Worm (Caenorhabditis elegans) whole organism, L1 larva: ENCODE measurements around the gene droe-4.

ENCODE experiments used
- ama-1 ChIP-seq: fragments of 150-350 bp; optimal IDR thresholded peaks from 2 replicates; lab custom pipeline; 2014
- ces-1 ChIP-seq: fragments of 150-350 bp; optimal IDR thresholded peaks from 2 replicates; lab custom pipeline; 2014; ENCODE audit warnings: missing biosample characterization, missing genetic modification reagents, missing genetic modification characterization
- fkh-10 ChIP-seq: sonication (generic microtip); optimal IDR thresholded peaks from 2 replicates; lab custom pipeline; 2017; ENCODE audit warnings: missing biosample characterization, missing genetic modification reagents, missing genetic modification characterization
- lsy-2 ChIP-seq, 2 experiments: fragments of 150-350 bp; optimal IDR thresholded peaks; 2 replicates each; lab custom pipeline; 2014; ENCODE audit warnings: missing biosample characterization in 2 of 2, missing genetic modification characterization in 2 of 2
- mef-2 ChIP-seq: fragments of 150-350 bp; optimal IDR thresholded peaks from 2 replicates; lab custom pipeline; 2014; ENCODE audit warnings: missing biosample characterization, missing genetic modification characterization
- nhr-237 ChIP-seq: fragments of 150-350 bp; optimal IDR thresholded peaks from 2 replicates; lab custom pipeline; 2014; ENCODE audit warnings: missing biosample characterization, missing genetic modification characterization
- pag-3 ChIP-seq: sonication (generic microtip); optimal IDR thresholded peaks from 2 replicates; lab custom pipeline; 2017; ENCODE audit warnings: missing genetic modification characterization, mild to moderate bottlenecking, missing compliant biosample characterization, antibody characterized with exemption, borderline replicate concordance; ENCODE audit not compliant: insufficient read depth
- snpc-4 ChIP-seq: fragments of 150-350 bp; optimal IDR thresholded peaks from 2 replicates; lab custom pipeline; 2014; ENCODE audit warnings: missing biosample characterization, missing genetic modification characterization
- tbx-2 ChIP-seq: sonication (generic microtip); optimal IDR thresholded peaks from 2 replicates; lab custom pipeline; 2016; ENCODE audit warnings: missing genetic modification characterization, missing compliant biosample characterization
- unc-62 ChIP-seq: fragments of 150-350 bp; optimal IDR thresholded peaks from 2 replicates; lab custom pipeline; 2014; ENCODE audit warnings: missing biosample characterization, missing genetic modification reagents, missing genetic modification characterization

ce11 chrV:14010021-14010420 lies 17.6 kb downstream of the droe-4 start:
- TF ChIP-seq pag-3 (tag; lab: Kevin White, UChicago), result no peak
- TF ChIP-seq nhr-237 (tag; lab: Kevin White, UChicago), result no peak
- no peak for TF ChIP-seq unc-62 (GFP tag; lab: Kevin White, UChicago)
- no peak for TF ChIP-seq mef-2 (tag; lab: Kevin White, UChicago)
- no peak for TF ChIP-seq ama-1
- no peak for TF ChIP-seq fkh-10
- TF ChIP-seq tbx-2 (tag; lab: Kevin White, UChicago), result no peak
- TF ChIP-seq lsy-2 (tag; optimal IDR thresholded peaks at IDR 0.05; lab: Kevin White, UChicago), result no peak
- no peak for TF ChIP-seq snpc-4 (tag; lab: Kevin White, UChicago)
- TF ChIP-seq ces-1 (GFP tag; lab: Kevin White, UChicago), result no peak
